Fruit fly (Drosophila melanogaster) whole organism, embryonic: Measurements from ENCODE around the gene mib1.

Source experiments
- Abd-B ChIP-seq: fragments of 200-800 bp; sonication (Bioruptor generic); optimal IDR thresholded peaks from 2 replicates; lab custom pipeline; 2018; ENCODE audit warnings: missing biosample characterization, mild to moderate bottlenecking, missing genetic modification characterization, moderate library complexity
- C15 ChIP-seq: fragments of 200-800 bp; sonication (Bioruptor generic); IDR thresholded peaks from 3 replicates; pipeline ENCODE4 v1.3.6; 2022; ENCODE audit warnings: missing biosample characterization, missing genetic modification characterization
- CG10147 ChIP-seq: fragments of 200-800 bp; sonication (Bioruptor generic); optimal IDR thresholded peaks from 2 replicates; lab custom pipeline; 2019; ENCODE audit warnings: missing biosample characterization, mild to moderate bottlenecking, missing genetic modification characterization, moderate library complexity
- CG10267 ChIP-seq: fragments of 200-800 bp; sonication (Bioruptor generic); optimal IDR thresholded peaks from 2 replicates; lab custom pipeline; 2018; ENCODE audit warnings: missing biosample characterization, mild to moderate bottlenecking, missing genetic modification characterization, moderate library complexity
- CG10321 ChIP-seq: fragments of 200-800 bp; sonication (Bioruptor generic); IDR thresholded peaks from 2 replicates; pipeline ENCODE4 v1.3.6; 2022; ENCODE audit warnings: missing biosample characterization, missing genetic modification characterization
- CG12155 ChIP-seq: fragments of 200-800 bp; sonication (Bioruptor generic); optimal IDR thresholded peaks from 3 replicates; lab custom pipeline; 2016; ENCODE audit warnings: missing biosample characterization, missing genetic modification characterization
- CG12391 ChIP-seq: fragments of 200-800 bp; sonication (Bioruptor generic); optimal IDR thresholded peaks from 3 replicates; lab custom pipeline; 2018; ENCODE audit warnings: missing biosample characterization, mild to moderate bottlenecking, missing genetic modification characterization, moderate library complexity
- CG14667 ChIP-seq: fragments of 200-800 bp; sonication (Bioruptor generic); IDR thresholded peaks from 2 replicates; pipeline ENCODE4 v1.3.6; 2022; ENCODE audit warnings: missing biosample characterization, missing genetic modification characterization
- CG17328 ChIP-seq: fragments of 200-800 bp; sonication (Bioruptor generic); IDR thresholded peaks from 2 replicates; pipeline ENCODE4 v1.3.6; 2022; ENCODE audit warnings: missing biosample characterization, missing genetic modification characterization
- CG17359 ChIP-seq: fragments of 200-800 bp; sonication (Bioruptor generic); optimal IDR thresholded peaks from 3 replicates; lab custom pipeline; 2018; ENCODE audit warnings: missing biosample characterization, mild to moderate bottlenecking, missing genetic modification characterization, moderate library complexity
- CG18599 ChIP-seq: fragments of 200-800 bp; sonication (Bioruptor generic); optimal IDR thresholded peaks from 3 replicates; lab custom pipeline; 2017; ENCODE audit warnings: missing biosample characterization, missing genetic modification characterization, mild to moderate bottlenecking, moderate library complexity, missing genetic modification reagents
- CG2116 ChIP-seq: fragments of 200-800 bp; sonication (Bioruptor generic); optimal IDR thresholded peaks from 3 replicates; lab custom pipeline; 2018; ENCODE audit warnings: missing biosample characterization, mild to moderate bottlenecking, missing genetic modification characterization
- CG2712 ChIP-seq: fragments of 200-800 bp; optimal IDR thresholded peaks from 3 replicates; lab custom pipeline; 2019; ENCODE audit warnings: missing biosample characterization, mild to moderate bottlenecking, missing genetic modification characterization, moderate library complexity
- CG30431 ChIP-seq: fragments of 200-800 bp; sonication (Bioruptor generic); optimal IDR thresholded peaks from 2 replicates; lab custom pipeline; 2017; ENCODE audit warnings: missing biosample characterization, missing genetic modification characterization
- CG3065 ChIP-seq: fragments of 200-800 bp; sonication (Bioruptor generic); optimal IDR thresholded peaks from 2 replicates; lab custom pipeline; 2016; ENCODE audit warnings: missing biosample characterization, missing genetic modification characterization
- CG3281 ChIP-seq: fragments of 200-800 bp; sonication (Bioruptor generic); optimal IDR thresholded peaks from 3 replicates; lab custom pipeline; 2017; ENCODE audit warnings: missing biosample characterization, mild to moderate bottlenecking, missing genetic modification characterization
- CG3407 ChIP-seq: fragments of 200-800 bp; sonication (Bioruptor generic); optimal IDR thresholded peaks from 2 replicates; lab custom pipeline; 2018; ENCODE audit warnings: missing biosample characterization, mild to moderate bottlenecking, missing genetic modification characterization
- CG34422 ChIP-seq: fragments of 200-800 bp; sonication (Bioruptor generic); IDR thresholded peaks from 3 replicates; pipeline ENCODE4 v1.3.6; 2022; ENCODE audit warnings: missing biosample characterization, missing genetic modification characterization
- CG8290 ChIP-seq, 3 experiments: fragments of 200-800 bp; sonication (Bioruptor generic); optimal IDR thresholded peaks; 2 replicates each; lab custom pipeline; 2016 to 2019; ENCODE audit warnings: missing biosample characterization in 3 of 3, missing genetic modification characterization in 3 of 3, mild to moderate bottlenecking in 2 of 3, moderate library complexity in 1 of 3
- CG9609 ChIP-seq: fragments of 200-800 bp; sonication (Bioruptor generic); optimal IDR thresholded peaks from 3 replicates; lab custom pipeline; 2016; ENCODE audit warnings: missing biosample characterization, missing genetic modification characterization
- CG9797 ChIP-seq: fragments of 200-800 bp; sonication (Bioruptor generic); optimal IDR thresholded peaks from 3 replicates; lab custom pipeline; 2018; ENCODE audit warnings: missing biosample characterization, mild to moderate bottlenecking, missing genetic modification characterization
- Chrac-16 ChIP-seq: fragments of 200-800 bp; sonication (Bioruptor generic); optimal IDR thresholded peaks from 3 replicates; lab custom pipeline; 2016; ENCODE audit warnings: missing biosample characterization, missing genetic modification characterization
- Deaf1 ChIP-seq: fragments of 200-800 bp; optimal IDR thresholded peaks from 3 replicates; lab custom pipeline; 2019; ENCODE audit warnings: missing biosample characterization, mild to moderate bottlenecking, missing genetic modification characterization, moderate library complexity
- Dip3 ChIP-seq: fragments of 200-800 bp; sonication (Bioruptor generic); optimal IDR thresholded peaks from 3 replicates; lab custom pipeline; 2016; ENCODE audit warnings: missing biosample characterization, missing genetic modification characterization
- Elba2 ChIP-seq: fragments of 200-800 bp; sonication (Bioruptor generic); optimal IDR thresholded peaks from 3 replicates; lab custom pipeline; 2016; ENCODE audit warnings: missing biosample characterization, missing genetic modification characterization
- Hr3 ChIP-seq: fragments of 200-800 bp; sonication (Bioruptor generic); optimal IDR thresholded peaks from 3 replicates; lab custom pipeline; 2016; ENCODE audit warnings: missing biosample characterization, missing genetic modification characterization
- NC2α ChIP-seq: fragments of 200-800 bp; sonication (Bioruptor generic); optimal IDR thresholded peaks from 2 replicates; lab custom pipeline; 2016; ENCODE audit warnings: missing biosample characterization, missing genetic modification characterization
- Spps ChIP-seq: fragments of 200-800 bp; sonication (Bioruptor generic); optimal IDR thresholded peaks from 2 replicates; lab custom pipeline; 2018; ENCODE audit warnings: missing biosample characterization, mild to moderate bottlenecking, missing genetic modification characterization
- ab ChIP-seq: fragments of 200-800 bp; sonication (Bioruptor generic); optimal IDR thresholded peaks from 2 replicates; lab custom pipeline; 2016; ENCODE audit warnings: missing biosample characterization, missing genetic modification characterization
- al ChIP-seq: fragments of 200-800 bp; sonication (Bioruptor generic); IDR thresholded peaks from 2 replicates; pipeline ENCODE4 v1.3.6; 2022; ENCODE audit warnings: missing biosample characterization, missing genetic modification characterization
- aop ChIP-seq: fragments of 200-800 bp; sonication (Bioruptor generic); IDR thresholded peaks from 2 replicates; pipeline ENCODE4 v1.3.6; 2022; ENCODE audit warnings: missing biosample characterization, missing genetic modification characterization
- chn ChIP-seq: fragments of 200-800 bp; sonication (Bioruptor generic); optimal IDR thresholded peaks from 2 replicates; lab custom pipeline; 2016; ENCODE audit warnings: missing biosample characterization, missing genetic modification characterization
- crol ChIP-seq: fragments of 200-800 bp; sonication (Bioruptor generic); IDR thresholded peaks from 2 replicates; pipeline ENCODE4 v1.3.6; 2022; ENCODE audit warnings: missing biosample characterization, missing genetic modification characterization
- crp ChIP-seq, 2 experiments: fragments of 200-800 bp; sonication (Bioruptor generic); optimal IDR thresholded peaks; 2 replicates in 1 of 2; 3 replicates in 1 of 2; lab custom pipeline; 2017; ENCODE audit warnings: missing biosample characterization in 2 of 2, missing genetic modification characterization in 2 of 2, mild to moderate bottlenecking in 1 of 2, moderate library complexity in 1 of 2
- dmrt99B ChIP-seq: fragments of 200-800 bp; sonication (Bioruptor generic); optimal IDR thresholded peaks from 2 replicates; lab custom pipeline; 2018; ENCODE audit warnings: missing biosample characterization, mild to moderate bottlenecking, missing genetic modification characterization, moderate library complexity
- gcm ChIP-seq: fragments of 200-800 bp; sonication (Bioruptor generic); optimal IDR thresholded peaks from 2 replicates; lab custom pipeline; 2019; ENCODE audit warnings: missing biosample characterization, mild to moderate bottlenecking, missing genetic modification characterization, moderate library complexity
- h ChIP-seq: fragments of >200 bp; optimal IDR thresholded peaks from 2 replicates; lab custom pipeline; 2017
- lmd ChIP-seq: fragments of 200-800 bp; sonication (Bioruptor generic); IDR thresholded peaks from 2 replicates; pipeline ENCODE4 v1.3.6; 2022; ENCODE audit warnings: missing biosample characterization, missing genetic modification characterization
- maf-S ChIP-seq: fragments of 200-800 bp; sonication (Bioruptor generic); optimal IDR thresholded peaks from 2 replicates; lab custom pipeline; 2016; ENCODE audit warnings: missing biosample characterization, missing genetic modification characterization
- onecut ChIP-seq: fragments of 200-800 bp; sonication (Bioruptor generic); IDR thresholded peaks from 2 replicates; pipeline ENCODE4 v1.3.6; 2022; ENCODE audit warnings: missing biosample characterization, missing genetic modification characterization
- org-1 ChIP-seq: fragments of 200-800 bp; sonication (Bioruptor generic); optimal IDR thresholded peaks from 2 replicates; lab custom pipeline; 2017; ENCODE audit warnings: missing biosample characterization, missing genetic modification characterization
- pan ChIP-seq, 4 experiments: fragments of >200 bp in 3 of 4; fragments of 200-800 bp in 1 of 4; sonication (Bioruptor generic) in 1 of 4; optimal IDR thresholded peaks in 3 of 4; IDR thresholded peaks in 1 of 4; 2 replicates each; pipeline versions ENCODE4 v1.3.6 to Lab custom; 2017 to 2022; ENCODE audit warnings: missing biosample characterization in 2 of 4, missing genetic modification characterization in 2 of 4, mixed read lengths in 1 of 4
- row ChIP-seq: fragments of 200-800 bp; sonication (Bioruptor generic); IDR thresholded peaks from 3 replicates; pipeline ENCODE4 v1.3.6; 2022; ENCODE audit warnings: missing biosample characterization, missing genetic modification characterization
- schlank ChIP-seq: fragments of 200-800 bp; sonication (Bioruptor generic); optimal IDR thresholded peaks from 2 replicates; lab custom pipeline; 2018; ENCODE audit warnings: missing biosample characterization, mild to moderate bottlenecking, missing genetic modification characterization
- sens ChIP-seq: fragments of 200-800 bp; sonication (Bioruptor generic); peaks from one replicate; lab custom pipeline; 2016; ENCODE audit warnings: missing biosample characterization, missing genetic modification characterization
- slbo ChIP-seq: fragments of 200-800 bp; sonication (Bioruptor generic); IDR thresholded peaks from 2 replicates; pipeline ENCODE4 v1.3.6; 2022; ENCODE audit warnings: missing biosample characterization, missing genetic modification characterization
- slou ChIP-seq: fragments of 200-800 bp; sonication (Bioruptor generic); optimal IDR thresholded peaks from 3 replicates; lab custom pipeline; 2016; ENCODE audit warnings: missing biosample characterization, missing genetic modification characterization
- tin ChIP-seq: fragments of 200-800 bp; sonication (Bioruptor generic); optimal IDR thresholded peaks from 3 replicates; lab custom pipeline; 2016; ENCODE audit warnings: missing biosample characterization, missing genetic modification characterization
- trem ChIP-seq: fragments of 200-800 bp; optimal IDR thresholded peaks from 3 replicates; lab custom pipeline; 2019; ENCODE audit warnings: missing biosample characterization, mild to moderate bottlenecking, missing genetic modification characterization, moderate library complexity
- zen ChIP-seq: fragments of 200-800 bp; sonication (Bioruptor generic); optimal IDR thresholded peaks from 3 replicates; lab custom pipeline; 2018; ENCODE audit warnings: missing biosample characterization, mild to moderate bottlenecking, missing genetic modification characterization, moderate library complexity

mib1 gene

dm6 chr3L:16021064-16021683 is 9.6 kb upstream of the mib1 start (continued):
- TF ChIP-seq Spps (tag; lab: Kevin White, UChicago) = peak; percentile 64
- no peak for TF ChIP-seq crp (GFP tag; optimal IDR thresholded peaks at IDR 0.05; lab: Kevin White, UChicago)
- TF ChIP-seq CG18599 (GFP tag; lab: Kevin White, UChicago) = no peak
- peak; percentile 86 for TF ChIP-seq CG2712
- TF ChIP-seq Deaf1 (tag; lab: Kevin White, UChicago) = no peak
- TF ChIP-seq CG17359 = peak; percentile 40
- TF ChIP-seq Dip3 (GFP tag; lab: Kevin White, UChicago) = no peak
- TF ChIP-seq Abd-B = peak; percentile 27
- TF ChIP-seq gcm = peak; percentile 50
- no peak for TF ChIP-seq CG10147 (GFP tag; lab: Kevin White, UChicago)
- peak; percentile 60 for TF ChIP-seq trem (tag; lab: Kevin White, UChicago)
- TF ChIP-seq schlank (tag; lab: Kevin White, UChicago) = no peak
- no peak for TF ChIP-seq CG10321 (GFP tag; lab: Robert Waterston, UW)
- no peak for TF ChIP-seq CG3281 (GFP tag; lab: Kevin White, UChicago)
- peak; percentile 89 for TF ChIP-seq zen (tag; lab: Kevin White, UChicago)
- TF ChIP-seq chn (GFP tag; lab: Kevin White, UChicago) = peak; percentile 61
- no peak for TF ChIP-seq al (GFP tag; lab: Robert Waterston, UW)
- TF ChIP-seq CG3065 (GFP tag; lab: Kevin White, UChicago) = no peak
- TF ChIP-seq Chrac-16 (GFP tag; lab: Kevin White, UChicago) = peak; percentile 72
- TF ChIP-seq row = peak; percentile 50
- peak; percentile 58 for TF ChIP-seq tin (GFP tag; lab: Kevin White, UChicago)
- TF ChIP-seq org-1 (GFP tag; lab: Kevin White, UChicago) = peak; percentile 17
- peak; percentile 11 for TF ChIP-seq CG12155 (GFP tag; lab: Kevin White, UChicago)
- TF ChIP-seq CG12391 (tag; lab: Kevin White, UChicago) = peak; percentile 69
- peak in 1 of 2 experiments; percentile 70 for TF ChIP-seq pan (optimal IDR thresholded peaks at IDR 0.05; lab: Kevin White, UChicago)
- peak in 1 of 2 experiments; percentile 76 for TF ChIP-seq pan (GFP tag; optimal IDR thresholded peaks at IDR 0.05 in 1 of 2, IDR thresholded peaks at IDR 0.05 in 1 of 2)
- no peak for TF ChIP-seq ab (GFP tag; lab: Kevin White, UChicago)
- TF ChIP-seq slbo (GFP tag; lab: Robert Waterston, UW) = no peak
- no peak for TF ChIP-seq CG9797 (GFP tag; lab: Kevin White, UChicago)
- TF ChIP-seq CG30431 (GFP tag; lab: Kevin White, UChicago) = peak; percentile 44
- TF ChIP-seq CG10267 (tag; lab: Kevin White, UChicago) = peak; percentile 73
- peak; percentile 14 for TF ChIP-seq CG3407 (GFP tag; lab: Kevin White, UChicago)
- 0 out of 2 replicates have a peak, but pooled peaks have one; percentile 7 for TF ChIP-seq CG14667 (GFP tag; lab: Robert Waterston, UW)
- TF ChIP-seq h (lab: Kevin White, UChicago) = no peak
- TF ChIP-seq CG9609 (GFP tag; lab: Kevin White, UChicago) = peak; percentile 4
- peak; percentile 14 for TF ChIP-seq CG8290 (GFP tag; optimal IDR thresholded peaks at IDR 0.05; lab: Kevin White, UChicago)
- TF ChIP-seq CG8290 (tag; optimal IDR thresholded peaks at IDR 0.05; lab: Kevin White, UChicago) = peak; percentile 30 to 31
- TF ChIP-seq CG17328 (GFP tag; lab: Robert Waterston, UW) = peak; percentile 63
- peak; percentile 93 for TF ChIP-seq sens (GFP tag; lab: Kevin White, UChicago)
- TF ChIP-seq NC2α (GFP tag; lab: Kevin White, UChicago) = peak; percentile 3
- no peak for TF ChIP-seq aop (GFP tag; lab: Robert Waterston, UW)
- TF ChIP-seq crol = no peak
- peak; percentile 12 for TF ChIP-seq CG2116 (GFP tag; lab: Kevin White, UChicago)
- no peak for TF ChIP-seq C15 (GFP tag; lab: Robert Waterston, UW)
- peak; percentile 38 for TF ChIP-seq maf-S
- TF ChIP-seq onecut (GFP tag; lab: Robert Waterston, UW) = peak; percentile 27; the same call in 1 of the 2 replicates
- TF ChIP-seq lmd (GFP tag; lab: Robert Waterston, UW) = no peak
- peak; percentile 21 for TF ChIP-seq Hr3
- no peak for TF ChIP-seq slou (GFP tag; lab: Kevin White, UChicago)
- TF ChIP-seq dmrt99B (tag; lab: Kevin White, UChicago) = peak; percentile 59
- TF ChIP-seq CG34422 (GFP tag; lab: Robert Waterston, UW) = no peak
- TF ChIP-seq Elba2 = peak; percentile 32
